Worm (Caenorhabditis elegans) whole organism, young adult: ENCODE results near the gene fbxa-37.
A peak's percentile ranks its signal among the peaks of the same experiment; 100 is the strongest.

Source experiments
- B0019.2 ChIP-seq: fragments of 200-800 bp; sonication (Bioruptor generic); conservative IDR thresholded peaks from 2 replicates; pipeline ENCODE4 v1.3.6; 2022; ENCODE audit warnings: missing genetic modification reagents, missing genetic modification characterization, missing compliant biosample characterization
- C06A6.2 ChIP-seq: fragments of 200-800 bp; sonication (Bioruptor generic); conservative IDR thresholded peaks from 2 replicates; pipeline ENCODE4 v1.3.6; 2022; ENCODE audit warnings: missing genetic modification characterization, missing compliant biosample characterization
- F22D6.2 ChIP-seq: sonication (generic microtip); optimal IDR thresholded peaks from 2 replicates; lab custom pipeline; 2016; ENCODE audit warnings: mild to moderate bottlenecking, missing genetic modification characterization, missing compliant biosample characterization
- F23B12.7 ChIP-seq: sonication (generic microtip); optimal IDR thresholded peaks from 2 replicates; lab custom pipeline; 2017; ENCODE audit warnings: missing genetic modification characterization, mild to moderate bottlenecking, missing compliant biosample characterization, antibody characterized with exemption, moderate library complexity; ENCODE audit not compliant: insufficient read depth
- F33H1.4 ChIP-seq: fragments of 200-800 bp; sonication (Bioruptor generic); IDR thresholded peaks from 2 replicates; pipeline ENCODE4 v1.3.6; 2022; ENCODE audit warnings: missing genetic modification reagents, missing genetic modification characterization, missing compliant biosample characterization
- F52B5.7 ChIP-seq: sonication (generic microtip); optimal IDR thresholded peaks from 2 replicates; lab custom pipeline; 2016; ENCODE audit warnings: mild to moderate bottlenecking, missing genetic modification characterization, missing compliant biosample characterization
- F57C9.4 ChIP-seq: sonication (generic microtip); optimal IDR thresholded peaks from 2 replicates; lab custom pipeline; 2017; ENCODE audit warnings: mild to moderate bottlenecking, missing genetic modification characterization, missing compliant biosample characterization
- T07F8.4 ChIP-seq: sonication (generic microtip); optimal IDR thresholded peaks from 2 replicates; lab custom pipeline; 2016; ENCODE audit warnings: mild to moderate bottlenecking, missing genetic modification characterization, moderate library complexity, missing compliant biosample characterization
- Y53G8AR.9 ChIP-seq: fragments of 200-800 bp; sonication (Bioruptor generic); conservative IDR thresholded peaks from 2 replicates; pipeline ENCODE4 v1.3.6; 2022; ENCODE audit warnings: missing genetic modification reagents, missing genetic modification characterization, missing compliant biosample characterization
- Y95B8A.8 ChIP-seq: fragments of 200-800 bp; sonication (Bioruptor generic); IDR thresholded peaks from 2 replicates; pipeline ENCODE4 v1.3.6; 2022; ENCODE audit warnings: missing genetic modification reagents, missing genetic modification characterization, missing compliant biosample characterization
- akir-1 ChIP-seq: fragments of 200-800 bp; sonication (Bioruptor generic); optimal IDR thresholded peaks from 2 replicates; lab custom pipeline; 2018; ENCODE audit warnings: mild to moderate bottlenecking, missing genetic modification characterization, moderate library complexity, missing compliant biosample characterization
- aptf-3 ChIP-seq: fragments of 200-800 bp; sonication (Bioruptor generic); IDR thresholded peaks from 2 replicates; pipeline ENCODE4 v1.3.6; 2022; ENCODE audit warnings: missing genetic modification characterization, missing compliant biosample characterization
- atf-7 ChIP-seq: sonication (generic microtip); optimal IDR thresholded peaks from 2 replicates; lab custom pipeline; 2017; ENCODE audit warnings: mild to moderate bottlenecking, missing genetic modification characterization, missing compliant biosample characterization
- cebp-1 ChIP-seq, 2 experiments: fragments of 200-800 bp in 1 of 2; sonication (Bioruptor generic) in 1 of 2; sonication (generic microtip) in 1 of 2; IDR thresholded peaks in 1 of 2; optimal IDR thresholded peaks in 1 of 2; 2 replicates each; pipeline versions ENCODE4 v1.3.6 to Lab custom; 2017 to 2022; ENCODE audit warnings: missing compliant biosample characterization in 2 of 2, missing genetic modification characterization in 2 of 2, mild to moderate bottlenecking in 1 of 2, missing genetic modification reagents in 1 of 2, moderate library complexity in 1 of 2
- ceh-58 ChIP-seq: fragments of 200-800 bp; sonication (Bioruptor generic); IDR thresholded peaks from 2 replicates; pipeline ENCODE4 v1.3.6; 2022; ENCODE audit warnings: missing genetic modification characterization, missing compliant biosample characterization
- ceh-79 ChIP-seq: sonication (generic microtip); optimal IDR thresholded peaks from 2 replicates; lab custom pipeline; 2017; ENCODE audit warnings: mild to moderate bottlenecking, missing genetic modification characterization, missing compliant biosample characterization
- dox-1 ChIP-seq: fragments of 200-800 bp; sonication (Bioruptor generic); IDR thresholded peaks from 2 replicates; pipeline ENCODE4 v1.3.6; 2022; ENCODE audit warnings: missing genetic modification reagents, missing genetic modification characterization, missing compliant biosample characterization
- egl-18 ChIP-seq: fragments of 200-800 bp; sonication (Bioruptor generic); IDR thresholded peaks from 2 replicates; pipeline ENCODE4 v1.3.6; 2022; ENCODE audit warnings: missing genetic modification reagents, missing genetic modification characterization, missing compliant biosample characterization
- ekl-4 ChIP-seq: fragments of 200-800 bp; sonication (Bioruptor generic); IDR thresholded peaks from 2 replicates; pipeline ENCODE4 v1.3.6; 2022; ENCODE audit warnings: missing genetic modification reagents, missing genetic modification characterization, missing compliant biosample characterization
- ets-4 ChIP-seq: fragments of 200-800 bp; sonication (Bioruptor generic); optimal IDR thresholded peaks from 2 replicates; lab custom pipeline; 2018; ENCODE audit warnings: mild to moderate bottlenecking, missing genetic modification characterization, missing compliant biosample characterization
- gei-17 ChIP-seq: fragments of 200-800 bp; sonication (Bioruptor generic); optimal IDR thresholded peaks from 2 replicates; lab custom pipeline; 2018; ENCODE audit warnings: mild to moderate bottlenecking, missing genetic modification characterization, missing compliant biosample characterization
- hlh-12 ChIP-seq: sonication (generic microtip); optimal IDR thresholded peaks from 2 replicates; lab custom pipeline; 2016; ENCODE audit warnings: missing genetic modification characterization, missing compliant biosample characterization
- hmg-1.2 ChIP-seq: fragments of 200-800 bp; sonication (Bioruptor generic); IDR thresholded peaks from 2 replicates; pipeline ENCODE4 v1.3.6; 2022; ENCODE audit warnings: missing genetic modification reagents, missing genetic modification characterization, missing compliant biosample characterization
- hmg-20 ChIP-seq: fragments of 200-800 bp; sonication (Bioruptor generic); IDR thresholded peaks from 2 replicates; pipeline ENCODE4 v1.3.6; 2022; ENCODE audit warnings: missing genetic modification reagents, missing genetic modification characterization, missing compliant biosample characterization
- let-607 ChIP-seq, 2 experiments: fragments of 200-800 bp in 1 of 2; sonication (Bioruptor generic) in 1 of 2; sonication (generic microtip) in 1 of 2; optimal IDR thresholded peaks; 2 replicates each; lab custom pipeline; 2016 to 2018; ENCODE audit warnings: mild to moderate bottlenecking in 2 of 2, missing compliant biosample characterization in 2 of 2, missing genetic modification characterization in 2 of 2, moderate library complexity in 2 of 2, missing genotype in 1 of 2
- lin-35 ChIP-seq, 3 experiments: fragments of 150-350 bp in 2 of 3; sonication (generic microtip) in 1 of 3; optimal IDR thresholded peaks; 2 replicates each; lab custom pipeline; 2014 to 2018; ENCODE audit warnings: missing biosample characterization in 3 of 3, missing genetic modification characterization in 3 of 3, missing genetic modification reagents in 3 of 3
- lin-40 ChIP-seq: sonication (generic microtip); optimal IDR thresholded peaks from 2 replicates; lab custom pipeline; 2016; ENCODE audit warnings: missing genetic modification characterization, mild to moderate bottlenecking, missing compliant biosample characterization, missing genotype, missing genetic modification reagents
- lsl-1 ChIP-seq: fragments of 200-800 bp; sonication (Bioruptor generic); optimal IDR thresholded peaks from 2 replicates; lab custom pipeline; 2018; ENCODE audit warnings: mild to moderate bottlenecking, missing genetic modification characterization, moderate library complexity, missing compliant biosample characterization
- mel-28 ChIP-seq: sonication (generic microtip); optimal IDR thresholded peaks from 2 replicates; lab custom pipeline; 2016; ENCODE audit warnings: borderline replicate concordance, mild to moderate bottlenecking, missing genetic modification characterization, missing compliant biosample characterization
- mes-4 ChIP-seq: sonication (generic microtip); optimal IDR thresholded peaks from 2 replicates; lab custom pipeline; 2016; ENCODE audit warnings: missing genotype, missing genetic modification characterization, missing compliant biosample characterization
- mxl-1 ChIP-seq: sonication (generic microtip); optimal IDR thresholded peaks from 2 replicates; lab custom pipeline; 2016; ENCODE audit warnings: missing genetic modification characterization, missing compliant biosample characterization
- nfya-1 ChIP-seq: sonication (generic microtip); optimal IDR thresholded peaks from 2 replicates; lab custom pipeline; 2017; ENCODE audit warnings: antibody characterized with exemption, missing compliant biosample characterization, missing genetic modification characterization, borderline replicate concordance; ENCODE audit not compliant: insufficient read depth
- nhr-80 ChIP-seq: sonication (generic microtip); optimal IDR thresholded peaks from 2 replicates; lab custom pipeline; 2016; ENCODE audit warnings: missing genetic modification characterization, missing compliant biosample characterization
- rec-8 ChIP-seq, 2 experiments: sonication (generic microtip); optimal IDR thresholded peaks; 2 replicates each; lab custom pipeline; 2016; ENCODE audit warnings: mild to moderate bottlenecking in 2 of 2, missing genetic modification characterization in 2 of 2, missing genetic modification reagents in 2 of 2, missing genotype in 2 of 2, missing biosample characterization in 1 of 2, missing compliant biosample characterization in 1 of 2, moderate library complexity in 1 of 2
- snpc-3.4 ChIP-seq: sonication (generic microtip); optimal IDR thresholded peaks from 2 replicates; lab custom pipeline; 2017; ENCODE audit warnings: missing genetic modification characterization, mild to moderate bottlenecking, missing compliant biosample characterization, antibody characterized with exemption, moderate library complexity, missing genotype, missing genetic modification reagents
- tbp1 ChIP-seq: fragments of 200-800 bp; sonication (Bioruptor generic); optimal IDR thresholded peaks from 2 replicates; lab custom pipeline; 2018; ENCODE audit warnings: mild to moderate bottlenecking, missing genetic modification characterization, missing compliant biosample characterization
- xnd-1 ChIP-seq: sonication (generic microtip); optimal IDR thresholded peaks from 2 replicates; lab custom pipeline; 2016; ENCODE audit warnings: missing genotype, missing genetic modification reagents, missing genetic modification characterization, missing compliant biosample characterization
- ztf-6 ChIP-seq: fragments of 200-800 bp; sonication (Bioruptor generic); IDR thresholded peaks from 2 replicates; pipeline ENCODE4 v1.3.6; 2022; ENCODE audit warnings: missing genetic modification reagents, missing genetic modification characterization, missing compliant biosample characterization

fbxa-37 gene

ce11 chrIII:1295149-1295716 is 10.4 kb downstream of the fbxa-37 start, which contains the start of gene fbxa-35:
TSS of gene fbxa-35 (plus strand) at chrIII:1295666.
- TF ChIP-seq nhr-80 (tag; lab: Kevin White, UChicago), result peak; percentile 13
- TF ChIP-seq aptf-3 (GFP tag; lab: Robert Waterston, UW), result no peak

- no peak for TF ChIP-seq F33H1.4
- TF ChIP-seq ets-4, result no peak
- no peak for TF ChIP-seq lin-40 (tag; lab: Kevin White, UChicago)
- TF ChIP-seq Y95B8A.8 (GFP tag; lab: Robert Waterston, UW), result no peak
- TF ChIP-seq mel-28 (tag; lab: Kevin White, UChicago), result no peak
- no peak for TF ChIP-seq F22D6.2
- no peak for TF ChIP-seq tbp1 (GFP tag; lab: Kevin White, UChicago)
- no peak for TF ChIP-seq T07F8.4 (tag; lab: Kevin White, UChicago)
- no peak for TF ChIP-seq mes-4 (tag; lab: Kevin White, UChicago)
- no peak for TF ChIP-seq hlh-12
- TF ChIP-seq ceh-58 (GFP tag; lab: Robert Waterston, UW), result no peak
- no peak for TF ChIP-seq dox-1 (GFP tag; lab: Robert Waterston, UW)
- TF ChIP-seq, all 124 proteins: peak for 0
Observed at ce11 chrIII:1297604-1298003, 12.8 kb downstream of the fbxa-37 start, which contains the start of gene fbxa-28. TSS of gene fbxa-28 (plus strand) at chrIII:1297904.

- TF ChIP-seq snpc-3.4 (tag; lab: Kevin White, UChicago) (no peak), F23B12.7 (no peak), B0019.2 (no peak), egl-18 (GFP tag; lab: Robert Waterston, UW) (no peak), cebp-1 (GFP tag; IDR thresholded peaks at IDR 0.05; lab: Robert Waterston, UW) (no peak), cebp-1 (tag; optimal IDR thresholded peaks at IDR 0.05; lab: Kevin White, UChicago) (no peak), hmg-20 (GFP tag; lab: Robert Waterston, UW) (no peak), F57C9.4 (tag; lab: Kevin White, UChicago) (no peak), nfya-1 (tag; lab: Kevin White, UChicago) (no peak), C06A6.2 (no peak), atf-7 (tag; lab: Kevin White, UChicago) (no peak)
Observed at ce11 chrIII:1303414-1303813, 18.6 kb downstream of the fbxa-37 start, which contains the start of gene fbxa-75. TSS of gene fbxa-75 (plus strand) at chrIII:1303714.

- TF ChIP-seq Y53G8AR.9 (GFP tag; lab: Robert Waterston, UW), result no peak
- peak; percentile 84 for TF ChIP-seq hmg-1.2
Observed at ce11 chrIII:1307333-1307732, 22.5 kb downstream of the fbxa-37 start.

ce11 chrIII:1308209-1308608 is 23.4 kb downstream of the fbxa-37 start, which contains the start of gene fbxa-79:
TSS of gene fbxa-79 (minus strand) at chrIII:1308294.
- TF ChIP-seq let-607 (tag; optimal IDR thresholded peaks at IDR 0.05; lab: Kevin White, UChicago) (no peak), cebp-1 (GFP tag; IDR thresholded peaks at IDR 0.05; lab: Robert Waterston, UW) (peak; percentile 91), cebp-1 (tag; optimal IDR thresholded peaks at IDR 0.05; lab: Kevin White, UChicago) (peak; percentile 93), egl-18 (GFP tag; lab: Robert Waterston, UW) (no peak), ceh-79 (tag; lab: Kevin White, UChicago) (no peak), nhr-80 (tag; lab: Kevin White, UChicago) (peak; percentile 36)

ce11 chrIII:1308887-1309286 is 24.1 kb downstream of the fbxa-37 start, which contains the start of gene Y82E9BL.12:
TSS of gene Y82E9BL.12 (plus strand) at chrIII:1309187.
- TF ChIP-seq lin-40 (tag; lab: Kevin White, UChicago), result no peak
- TF ChIP-seq gei-17, result no peak
- no peak for TF ChIP-seq akir-1 (GFP tag; lab: Kevin White, UChicago)
- no peak for TF ChIP-seq mes-4 (tag; lab: Kevin White, UChicago)
- no peak for TF ChIP-seq xnd-1 (tag; lab: Kevin White, UChicago)
- no peak for TF ChIP-seq atf-7 (tag; lab: Kevin White, UChicago)
- TF ChIP-seq Y95B8A.8 (GFP tag; lab: Robert Waterston, UW), result no peak
- TF ChIP-seq mxl-1 (tag; lab: Kevin White, UChicago), result no peak
- TF ChIP-seq ztf-6 (GFP tag; lab: Robert Waterston, UW), result no peak
- no peak for TF ChIP-seq lsl-1 (GFP tag; lab: Kevin White, UChicago)
- no peak for TF ChIP-seq ekl-4 (GFP tag; lab: Robert Waterston, UW)
- TF ChIP-seq lin-35 (GFP tag; optimal IDR thresholded peaks at IDR 0.05; lab: Kevin White, UChicago), result no peak
- TF ChIP-seq F52B5.7 (tag; lab: Kevin White, UChicago), result no peak
- no peak for TF ChIP-seq rec-8 (tag; optimal IDR thresholded peaks at IDR 0.05; lab: Kevin White, UChicago)
